Fruit fly (Drosophila melanogaster): Measurements from ENCODE around the gene MEP-1.

DNA sequence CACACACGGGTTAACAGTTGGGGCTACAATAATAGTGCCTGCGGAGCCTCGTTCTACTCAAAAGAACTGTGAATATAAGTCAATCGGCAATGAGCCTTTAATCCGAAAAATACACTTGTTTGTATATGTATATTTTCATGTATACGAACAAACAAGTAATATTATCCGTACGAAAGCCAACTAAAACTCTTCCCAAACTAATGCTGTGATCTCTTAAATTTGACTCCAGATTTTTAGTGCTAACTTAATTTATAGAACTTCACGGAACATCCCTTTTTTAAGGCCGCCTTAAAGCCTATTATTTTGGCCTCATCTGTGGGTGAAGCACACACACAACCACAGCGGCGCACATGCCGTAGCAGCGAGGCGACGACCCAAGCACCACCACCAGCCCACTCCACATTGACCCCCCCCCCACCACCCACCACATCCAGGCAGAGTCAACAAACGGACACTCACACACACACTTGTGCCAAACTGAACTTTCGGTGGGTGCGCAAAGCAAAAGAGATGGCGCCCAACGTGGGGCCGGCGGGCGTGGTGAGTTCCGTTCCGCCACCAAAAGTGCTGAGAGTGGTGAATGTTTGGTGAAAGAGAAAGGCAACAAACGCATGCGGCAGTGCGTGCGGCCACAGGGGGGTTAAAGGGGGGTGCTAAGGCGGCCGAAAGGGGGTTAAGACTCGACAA is 47.3 kb upstream of the MEP-1 start:
- TF ChIP-seq CG6163 (GFP tag; IDR thresholded peaks at IDR 0.05) (peak; percentile 66), spab (GFP tag; optimal IDR thresholded peaks at IDR 0.05) (peak; percentile 81), dac (GFP tag; optimal IDR thresholded peaks at IDR 0.05) (peak; percentile 69), CG6854 (GFP tag; optimal IDR thresholded peaks at IDR 0.05) (no peak), CG32006 (GFP tag; optimal IDR thresholded peaks at IDR 0.05) (peak; percentile 95), Ets96B (tag; optimal IDR thresholded peaks at IDR 0.05) (peak; percentile 85), Gug (GFP tag; IDR thresholded peaks at IDR 0.05) (peak; percentile 71), CG11902 (GFP tag; optimal IDR thresholded peaks at IDR 0.05) (peak; percentile 22), acj6 (GFP tag; optimal IDR thresholded peaks at IDR 0.05) (peak; percentile 75), CG6276 (GFP tag; optimal IDR thresholded peaks at IDR 0.05) (peak; percentile 87)
